Fruit fly (Drosophila melanogaster) whole organism, embryonic: ENCODE results near the gene Jhbp16.
A peak's percentile ranks its signal among the peaks of the same experiment; 100 is the strongest.

ENCODE experiments used
- Abd-B ChIP-seq: fragments of 200-800 bp; sonication (Bioruptor generic); optimal IDR thresholded peaks from 2 replicates; lab custom pipeline; 2018; ENCODE audit warnings: missing biosample characterization, mild to moderate bottlenecking, missing genetic modification characterization, moderate library complexity
- Atf6 ChIP-seq: fragments of 200-800 bp; sonication (Bioruptor generic); IDR thresholded peaks from 2 replicates; pipeline ENCODE4 v1.3.6; 2022; ENCODE audit warnings: missing biosample characterization, missing genetic modification characterization
- Bdp1 ChIP-seq: fragments of 200-800 bp; sonication (Bioruptor generic); optimal IDR thresholded peaks from 3 replicates; lab custom pipeline; 2016; ENCODE audit warnings: missing biosample characterization, missing genetic modification characterization
- CG10366 ChIP-seq: fragments of 200-800 bp; sonication (Bioruptor generic); IDR thresholded peaks from 2 replicates; pipeline ENCODE4 v1.3.6; 2022; ENCODE audit warnings: missing biosample characterization, missing genetic modification characterization
- CG11093 ChIP-seq: fragments of 200-800 bp; sonication (Bioruptor generic); IDR thresholded peaks from 3 replicates; pipeline ENCODE4 v1.3.6; 2022; ENCODE audit warnings: missing biosample characterization, missing genetic modification characterization
- CG11456 ChIP-seq: fragments of 200-800 bp; sonication (Bioruptor generic); IDR thresholded peaks from 3 replicates; pipeline ENCODE4 v1.3.6; 2022; ENCODE audit warnings: missing biosample characterization, missing genetic modification characterization
- CG11695 ChIP-seq: fragments of 200-800 bp; sonication (Bioruptor generic); IDR thresholded peaks from 3 replicates; pipeline ENCODE4 v1.3.6; 2022; ENCODE audit warnings: missing biosample characterization, missing genetic modification characterization
- CG12071 ChIP-seq: fragments of 200-800 bp; sonication (Bioruptor generic); optimal IDR thresholded peaks from 3 replicates; lab custom pipeline; 2018; ENCODE audit warnings: missing biosample characterization, mild to moderate bottlenecking, missing genetic modification characterization
- CG12659 ChIP-seq: fragments of 200-800 bp; sonication (Bioruptor generic); optimal IDR thresholded peaks from 3 replicates; lab custom pipeline; 2017; ENCODE audit warnings: mild to moderate bottlenecking, missing biosample characterization, missing genetic modification reagents, missing genetic modification characterization
- CG14014 ChIP-seq: fragments of 200-800 bp; sonication (Bioruptor generic); IDR thresholded peaks from 2 replicates; pipeline ENCODE4 v1.3.6; 2022; ENCODE audit warnings: missing biosample characterization, missing genetic modification characterization
- CG15601 ChIP-seq: fragments of 200-800 bp; sonication (Bioruptor generic); optimal IDR thresholded peaks from 3 replicates; lab custom pipeline; 2019; ENCODE audit warnings: missing biosample characterization, mild to moderate bottlenecking, missing genetic modification characterization, moderate library complexity
- CG1647 ChIP-seq: fragments of 200-800 bp; sonication (Bioruptor generic); optimal IDR thresholded peaks from 3 replicates; lab custom pipeline; 2016; ENCODE audit warnings: missing biosample characterization, missing genetic modification characterization
- CG17829 ChIP-seq: fragments of 200-800 bp; optimal IDR thresholded peaks from 2 replicates; lab custom pipeline; 2019; ENCODE audit warnings: missing biosample characterization, mild to moderate bottlenecking, missing genetic modification characterization, moderate library complexity
- CG2889 ChIP-seq: fragments of 200-800 bp; sonication (Bioruptor generic); IDR thresholded peaks from 3 replicates; pipeline ENCODE4 v1.3.6; 2022; ENCODE audit warnings: missing biosample characterization, missing genetic modification characterization
- CG30020 ChIP-seq: fragments of 200-800 bp; optimal IDR thresholded peaks from 2 replicates; lab custom pipeline; 2019; ENCODE audit warnings: missing biosample characterization, mild to moderate bottlenecking, missing genetic modification characterization, moderate library complexity
- CG31441 ChIP-seq: fragments of 200-800 bp; sonication (Bioruptor generic); IDR thresholded peaks from 2 replicates; pipeline ENCODE4 v1.3.6; 2022; ENCODE audit warnings: missing biosample characterization, missing genetic modification characterization
- CG34224 ChIP-seq: fragments of 200-800 bp; sonication (Bioruptor generic); IDR thresholded peaks from 3 replicates; pipeline ENCODE4 v1.3.6; 2022; ENCODE audit warnings: missing biosample characterization, missing genetic modification characterization; ENCODE audit not compliant: partially characterized antibody
- CG3847 ChIP-seq: fragments of 200-800 bp; sonication (Bioruptor generic); IDR thresholded peaks from 2 replicates; pipeline ENCODE4 v1.3.6; 2022; ENCODE audit warnings: missing biosample characterization, missing genetic modification characterization
- CG7556 ChIP-seq: fragments of 200-800 bp; sonication (Bioruptor generic); optimal IDR thresholded peaks from 2 replicates; lab custom pipeline; 2017; ENCODE audit warnings: missing biosample characterization, mild to moderate bottlenecking, missing genetic modification characterization
- D19B ChIP-seq: fragments of 200-800 bp; sonication (Bioruptor generic); optimal IDR thresholded peaks from 2 replicates; lab custom pipeline; 2017; ENCODE audit warnings: missing biosample characterization, mild to moderate bottlenecking, missing genetic modification characterization
- Fer3 ChIP-seq: fragments of 200-800 bp; sonication (Bioruptor generic); optimal IDR thresholded peaks from 2 replicates; lab custom pipeline; 2018; ENCODE audit warnings: missing biosample characterization, mild to moderate bottlenecking, missing genetic modification characterization, moderate library complexity
- HmgD ChIP-seq: fragments of 200-800 bp; sonication (Bioruptor generic); optimal IDR thresholded peaks from 3 replicates; lab custom pipeline; 2016; ENCODE audit warnings: missing biosample characterization, missing genetic modification characterization
- Jarid2 ChIP-seq: fragments of 200-800 bp; sonication (Bioruptor generic); optimal IDR thresholded peaks from 3 replicates; lab custom pipeline; 2017; ENCODE audit warnings: mild to moderate bottlenecking, missing biosample characterization, missing genetic modification reagents, missing genetic modification characterization
- Lhr ChIP-seq: fragments of 200-800 bp; sonication (Bioruptor generic); optimal IDR thresholded peaks from 3 replicates; lab custom pipeline; 2017; ENCODE audit warnings: mild to moderate bottlenecking, missing biosample characterization, missing genetic modification reagents, missing genetic modification characterization
- Lim3 ChIP-seq: fragments of 200-800 bp; sonication (Bioruptor generic); IDR thresholded peaks from 2 replicates; pipeline ENCODE4 v1.3.6; 2022; ENCODE audit warnings: missing biosample characterization, missing genetic modification characterization
- MBD-R2 ChIP-seq: fragments of 200-800 bp; sonication (Bioruptor generic); IDR thresholded peaks from 2 replicates; pipeline ENCODE4 v1.3.6; 2022; ENCODE audit warnings: missing biosample characterization, missing genetic modification characterization
- Med ChIP-seq: fragments of 200-800 bp; sonication (Bioruptor generic); peaks from one replicate; lab custom pipeline; 2016; ENCODE audit warnings: missing biosample characterization, missing genetic modification characterization, mild to moderate bottlenecking, inconsistent platforms, moderate library complexity
- Nf-YC ChIP-seq: fragments of 200-800 bp; optimal IDR thresholded peaks from 3 replicates; lab custom pipeline; 2019; ENCODE audit warnings: missing biosample characterization, mild to moderate bottlenecking, missing genetic modification characterization, moderate library complexity
- ab ChIP-seq: fragments of 200-800 bp; sonication (Bioruptor generic); optimal IDR thresholded peaks from 2 replicates; lab custom pipeline; 2016; ENCODE audit warnings: missing biosample characterization, missing genetic modification characterization
- bowl ChIP-seq: fragments of 200-800 bp; sonication (Bioruptor generic); IDR thresholded peaks from 2 replicates; pipeline ENCODE4 v1.3.6; 2022; ENCODE audit warnings: missing biosample characterization, missing genetic modification characterization
- cas ChIP-seq: fragments of 200-800 bp; sonication (Bioruptor generic); IDR thresholded peaks from 2 replicates; pipeline ENCODE4 v1.3.6; 2022; ENCODE audit warnings: missing biosample characterization, missing genetic modification characterization
- cato ChIP-seq: fragments of 200-800 bp; sonication (Bioruptor generic); optimal IDR thresholded peaks from 2 replicates; lab custom pipeline; 2016; ENCODE audit warnings: missing biosample characterization, missing genetic modification characterization, borderline replicate concordance
- chn ChIP-seq: fragments of 200-800 bp; sonication (Bioruptor generic); optimal IDR thresholded peaks from 2 replicates; lab custom pipeline; 2016; ENCODE audit warnings: missing biosample characterization, missing genetic modification characterization
- ci ChIP-seq: fragments of 200-800 bp; sonication (Bioruptor generic); IDR thresholded peaks from 3 replicates; pipeline ENCODE4 v1.3.6; 2022; ENCODE audit warnings: missing biosample characterization, missing genetic modification characterization
- crc ChIP-seq: fragments of 200-800 bp; sonication (Bioruptor generic); optimal IDR thresholded peaks from 2 replicates; lab custom pipeline; 2016; ENCODE audit warnings: missing biosample characterization, missing genetic modification characterization
- crol ChIP-seq: fragments of 200-800 bp; sonication (Bioruptor generic); IDR thresholded peaks from 2 replicates; pipeline ENCODE4 v1.3.6; 2022; ENCODE audit warnings: missing biosample characterization, missing genetic modification characterization
- crp ChIP-seq, 2 experiments: fragments of 200-800 bp; sonication (Bioruptor generic); optimal IDR thresholded peaks; 2 replicates in 1 of 2; 3 replicates in 1 of 2; lab custom pipeline; 2017; ENCODE audit warnings: missing biosample characterization in 2 of 2, missing genetic modification characterization in 2 of 2, mild to moderate bottlenecking in 1 of 2, moderate library complexity in 1 of 2
- emc ChIP-seq: fragments of 200-800 bp; sonication (Bioruptor generic); optimal IDR thresholded peaks from 2 replicates; lab custom pipeline; 2016; ENCODE audit warnings: missing biosample characterization, missing genetic modification characterization
- gce ChIP-seq: fragments of 200-800 bp; sonication (Bioruptor generic); IDR thresholded peaks from 3 replicates; pipeline ENCODE4 v1.3.6; 2022; ENCODE audit warnings: missing biosample characterization, missing genetic modification characterization
- grn ChIP-seq: fragments of 200-800 bp; sonication (Bioruptor generic); optimal IDR thresholded peaks from 3 replicates; lab custom pipeline; 2017; ENCODE audit warnings: missing biosample characterization, missing genetic modification characterization
- ham ChIP-seq: fragments of 200-800 bp; sonication (Bioruptor generic); IDR thresholded peaks from 2 replicates; pipeline ENCODE4 v1.3.6; 2022; ENCODE audit warnings: missing biosample characterization, missing genetic modification characterization
- hbn ChIP-seq: fragments of 200-800 bp; sonication (Bioruptor generic); IDR thresholded peaks from 2 replicates; pipeline ENCODE4 v1.3.6; 2022; ENCODE audit warnings: missing biosample characterization, missing genetic modification characterization; ENCODE audit not compliant: partially characterized antibody
- hkb ChIP-seq, 2 experiments: fragments of 200-800 bp in 1 of 2; fragments of >200 bp in 1 of 2; sonication (Bioruptor generic) in 1 of 2; IDR thresholded peaks in 1 of 2; optimal IDR thresholded peaks in 1 of 2; 2 replicates each; pipeline versions ENCODE4 v1.3.6 to Lab custom; 2017 to 2022; ENCODE audit warnings: missing biosample characterization in 1 of 2, missing genetic modification characterization in 1 of 2
- kay ChIP-seq: fragments of 200-800 bp; sonication (Bioruptor generic); optimal IDR thresholded peaks from 2 replicates; lab custom pipeline; 2016; ENCODE audit warnings: missing biosample characterization, missing genetic modification characterization
- klu ChIP-seq: fragments of 200-800 bp; sonication (Bioruptor generic); IDR thresholded peaks from 2 replicates; pipeline ENCODE4 v1.3.6; 2022; ENCODE audit warnings: missing biosample characterization, missing genetic modification characterization
- mam ChIP-seq: fragments of 200-800 bp; sonication (Bioruptor generic); optimal IDR thresholded peaks from 3 replicates; lab custom pipeline; 2016; ENCODE audit warnings: missing biosample characterization, missing genetic modification characterization
- nerfin-1 ChIP-seq: fragments of 200-800 bp; sonication (Bioruptor generic); optimal IDR thresholded peaks from 3 replicates; lab custom pipeline; 2019; ENCODE audit warnings: missing biosample characterization, mild to moderate bottlenecking, missing genetic modification characterization, moderate library complexity
- otp ChIP-seq: fragments of 200-800 bp; sonication (Bioruptor generic); IDR thresholded peaks from 3 replicates; pipeline ENCODE4, ENCODE4 v1.3.6; 2022; ENCODE audit warnings: missing biosample characterization, missing genetic modification characterization
- pita ChIP-seq: fragments of 200-800 bp; sonication (Bioruptor generic); optimal IDR thresholded peaks from 2 replicates; lab custom pipeline; 2017; ENCODE audit warnings: missing biosample characterization, mild to moderate bottlenecking, missing genetic modification characterization
- pum ChIP-seq: fragments of 200-800 bp; sonication (Bioruptor generic); optimal IDR thresholded peaks from 2 replicates; lab custom pipeline; 2016; ENCODE audit warnings: missing biosample characterization, missing genetic modification characterization
- slp2 ChIP-seq: fragments of 200-800 bp; sonication (Bioruptor generic); optimal IDR thresholded peaks from 2 replicates; lab custom pipeline; 2016; ENCODE audit warnings: missing biosample characterization, missing genetic modification characterization

Gene Jhbp16

dm6 chr3R:21671636-21672035 is 7.4 kb downstream of the Jhbp16 start, which contains the start of gene PolA1 (continued):
- TF ChIP-seq mam (peak; percentile 66), CG12071 (GFP tag; lab: Kevin White, UChicago) (no peak), pum (GFP tag; lab: Kevin White, UChicago) (peak; percentile 11), Abd-B (GFP tag; lab: Kevin White, UChicago) (peak; percentile 49), crp (GFP tag; optimal IDR thresholded peaks at IDR 0.05; lab: Kevin White, UChicago) (peak in 1 of 2 experiments; percentile 33), CG7556 (no peak), chn (GFP tag; lab: Kevin White, UChicago) (peak; percentile 39), otp (GFP tag; lab: Robert Waterston, UW) (no peak), slp2 (GFP tag; lab: Kevin White, UChicago) (no peak), Fer3 (tag; lab: Kevin White, UChicago) (no peak), kay (GFP tag; lab: Kevin White, UChicago) (peak; percentile 10), crol (GFP tag; lab: Robert Waterston, UW) (no peak), CG30020 (tag; lab: Kevin White, UChicago) (no peak), Atf6 (GFP tag; lab: Robert Waterston, UW) (no peak), ham (GFP tag; lab: Robert Waterston, UW) (no peak), Lim3 (GFP tag; lab: Robert Waterston, UW) (no peak), CG2889 (GFP tag; lab: Robert Waterston, UW) (no peak), bowl (no peak), CG11456 (GFP tag; lab: Robert Waterston, UW) (no peak), MBD-R2 (peak; percentile 73), emc (GFP tag; lab: Kevin White, UChicago) (no peak), grn (GFP tag; lab: Kevin White, UChicago) (no peak), hbn (GFP tag; lab: Robert Waterston, UW) (peak; percentile 94), pita (no peak), CG17829 (peak; percentile 53), CG1647 (peak; percentile 22), Med (peak; percentile 89), gce (GFP tag; lab: Robert Waterston, UW) (no peak), ab (GFP tag; lab: Kevin White, UChicago) (no peak), CG3847 (GFP tag; lab: Robert Waterston, UW) (peak; percentile 71), Nf-YC (tag; lab: Kevin White, UChicago) (peak; percentile 10), nerfin-1 (tag; lab: Kevin White, UChicago) (no peak), CG12659 (peak; percentile 57), CG34224 (GFP tag; lab: Robert Waterston, UW) (peak; percentile 97), CG14014 (GFP tag; lab: Robert Waterston, UW) (0 out of 2 replicates have a peak, but pooled peaks have one; percentile 7), CG15601 (tag; lab: Kevin White, UChicago) (peak; percentile 18), Bdp1 (GFP tag; lab: Kevin White, UChicago) (no peak), HmgD (peak; percentile 78), klu (GFP tag; lab: Robert Waterston, UW) (no peak), cato (no peak), CG31441 (0 out of 2 replicates have a peak, but pooled peaks have one; percentile 16), CG11093 (GFP tag; lab: Robert Waterston, UW) (no peak), ci (GFP tag; lab: Robert Waterston, UW) (no peak), Lhr (peak; percentile 40), cas (GFP tag; lab: Robert Waterston, UW) (peak; percentile 44; the same call in 1 of the 2 replicates), CG10366 (GFP tag; lab: Robert Waterston, UW) (peak; percentile 43), hkb (optimal IDR thresholded peaks at IDR 0.05; lab: Kevin White, UChicago) (peak; percentile 37), hkb (GFP tag; IDR thresholded peaks at IDR 0.05; lab: Robert Waterston, UW) (no peak), CG11695 (GFP tag; lab: Robert Waterston, UW) (peak; percentile 27; the same call in 1 of the 3 replicates), D19B (GFP tag; lab: Kevin White, UChicago) (no peak), Jarid2 (GFP tag; lab: Kevin White, UChicago) (no peak), crc (GFP tag; lab: Kevin White, UChicago) (no peak)
